Fruit fly (Drosophila melanogaster) whole organism, wandering third instar larva: Measurements from ENCODE around the gene Bruce.
A peak's percentile ranks its signal among the peaks of the same experiment; 100 is the strongest.

Source experiments
- Abd-B ChIP-seq: fragments of >200 bp; optimal IDR thresholded peaks from 2 replicates; lab custom pipeline; 2017; ENCODE audit warnings: missing biosample characterization, missing genetic modification characterization
- CG9705 ChIP-seq: fragments of 200-800 bp; sonication (Bioruptor generic); optimal IDR thresholded peaks from 2 replicates; lab custom pipeline; 2018; ENCODE audit warnings: missing biosample characterization, mild to moderate bottlenecking, missing genetic modification characterization
- CrebA ChIP-seq: fragments of 200-800 bp; sonication (Bioruptor generic); optimal IDR thresholded peaks from 2 replicates; lab custom pipeline; 2016; ENCODE audit warnings: missing biosample characterization, mild to moderate bottlenecking, missing genetic modification characterization, borderline replicate concordance
- Hr78 ChIP-seq: fragments of >200 bp; optimal IDR thresholded peaks from 2 replicates; lab custom pipeline; 2017; ENCODE audit warnings: missing biosample characterization, missing genetic modification characterization
- Rel ChIP-seq, 2 experiments: fragments of 200-800 bp; sonication (Bioruptor generic) in 1 of 2; optimal IDR thresholded peaks; 2 replicates in 1 of 2; 3 replicates in 1 of 2; lab custom pipeline; 2016 to 2019; ENCODE audit warnings: mild to moderate bottlenecking in 2 of 2, missing biosample characterization in 2 of 2, missing genetic modification characterization in 2 of 2, moderate library complexity in 1 of 2
- dl ChIP-seq, 2 experiments: fragments of 175-275, 200-275 bp in 1 of 2; fragments of 200-275 bp in 1 of 2; sonication (Bioruptor generic); optimal IDR thresholded peaks; lab custom pipeline; 2018; ENCODE audit warnings: mild to moderate bottlenecking in 2 of 2, missing biosample characterization in 2 of 2, missing genetic modification characterization in 2 of 2, moderate library complexity in 2 of 2; ENCODE audit not compliant: partially characterized antibody in 2 of 2, insufficient read depth in 1 of 2
- foxo ChIP-seq, 2 experiments: fragments of 200-800 bp; sonication (Bioruptor generic); optimal IDR thresholded peaks; 2 replicates in 1 of 2; 3 replicates in 1 of 2; lab custom pipeline; 2016 to 2017; ENCODE audit warnings: missing biosample characterization in 2 of 2, missing genetic modification characterization in 2 of 2
- lola ChIP-seq: fragments of >200 bp; optimal IDR thresholded peaks from 2 replicates; lab custom pipeline; 2017; ENCODE audit warnings: missing biosample characterization, missing genetic modification characterization
- pan ChIP-seq: fragments of >200 bp; optimal IDR thresholded peaks from 2 replicates; lab custom pipeline; 2017
- psq ChIP-seq: fragments of 200-800 bp; sonication (Bioruptor generic); optimal IDR thresholded peaks from 3 replicates; lab custom pipeline; 2017; ENCODE audit warnings: missing biosample characterization, mild to moderate bottlenecking, missing genetic modification characterization, moderate library complexity
- rgr ChIP-seq: fragments of 200-800 bp; sonication (Bioruptor generic); optimal IDR thresholded peaks from 3 replicates; lab custom pipeline; 2016; ENCODE audit warnings: missing biosample characterization, mild to moderate bottlenecking, missing genetic modification characterization

DNA sequence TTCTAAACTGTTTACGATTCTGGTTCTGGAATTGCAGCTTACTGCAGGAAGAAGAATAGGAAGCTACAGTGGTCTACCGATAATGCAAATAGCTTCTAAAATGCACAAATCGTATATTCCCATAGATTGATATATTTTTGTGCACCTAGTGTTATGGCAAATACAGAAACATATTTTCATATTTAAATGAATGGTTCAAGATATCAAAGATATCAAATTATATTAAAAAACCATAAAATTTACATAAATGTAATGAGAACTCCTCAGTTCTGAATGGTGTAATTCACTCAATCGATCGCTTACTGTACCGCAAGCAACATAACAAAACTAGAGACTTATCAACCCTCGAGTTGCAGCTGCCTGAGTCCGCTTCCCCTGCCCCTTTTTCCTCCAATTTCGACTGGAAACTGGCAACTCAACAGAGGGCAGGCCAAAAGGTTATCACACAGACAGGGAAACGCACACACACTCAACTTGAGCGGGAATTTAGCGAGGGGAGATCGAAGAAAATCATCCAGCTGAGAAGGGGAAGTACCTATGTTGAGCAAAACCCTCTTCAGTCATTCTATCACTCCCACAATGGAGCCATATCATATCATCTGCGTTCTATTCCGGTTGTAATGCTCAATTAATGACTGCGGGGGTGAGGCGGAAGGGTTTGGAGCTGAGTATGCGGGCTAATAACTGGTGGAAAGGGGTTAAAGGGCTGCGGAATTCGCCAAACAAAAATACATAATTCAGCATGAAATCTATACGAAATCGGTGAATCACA, 23.0 kb upstream of the Bruce start:
- TF ChIP-seq Hr78 (GFP tag; lab: Kevin White, UChicago) (no peak), CG9705 (no peak), Abd-B (GFP tag; lab: Kevin White, UChicago) (no peak), pan (lab: Kevin White, UChicago) (no peak), CrebA (GFP tag; lab: Kevin White, UChicago) (no peak), foxo (GFP tag; optimal IDR thresholded peaks at IDR 0.05; lab: Kevin White, UChicago) (peak in 1 of 2 experiments; percentile 44), rgr (GFP tag; lab: Kevin White, UChicago) (no peak), psq (GFP tag; lab: Kevin White, UChicago) (peak; percentile 12), lola (no peak), Rel (GFP tag; optimal IDR thresholded peaks at IDR 0.05; lab: Kevin White, UChicago) (no peak), Rel (tag; optimal IDR thresholded peaks at IDR 0.05; lab: Kevin White, UChicago) (peak; percentile 24), dl (GFP tag; optimal IDR thresholded peaks at IDR 0.05; lab: Kevin White, UChicago; ENCODE audit: insufficient read depth in 1 of 2, partially characterized antibody in 2 of 2) (no peak)
